Fruit fly (Drosophila melanogaster): ENCODE measurements around the gene CG14187.

DNA sequence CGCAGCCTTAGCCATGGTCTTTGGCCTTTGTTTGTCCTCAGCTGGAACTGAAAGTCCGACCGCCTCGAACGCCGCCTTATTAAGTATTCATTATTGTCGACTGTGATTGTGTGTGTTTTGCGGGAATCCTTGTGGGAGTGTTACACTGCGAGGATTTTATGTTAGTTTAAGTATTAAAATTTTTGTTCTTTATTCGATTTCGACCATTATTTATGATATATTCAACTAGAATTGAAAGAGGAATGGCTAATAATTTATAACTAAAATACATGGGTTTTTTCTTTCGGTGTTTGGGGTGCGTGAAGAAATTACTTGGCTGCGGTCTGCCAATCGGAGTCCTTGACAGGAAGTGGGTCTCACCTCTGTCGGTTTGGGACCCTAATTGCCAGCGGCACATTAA, 50.1 kb downstream of the CG14187 start:
- TF ChIP-seq psq (optimal IDR thresholded peaks at IDR 0.05) (no peak), Myc (optimal IDR thresholded peaks at IDR 0.05) (no peak), h (optimal IDR thresholded peaks at IDR 0.05) (no peak)
